Worm (Caenorhabditis elegans) whole organism, L1 larva: ENCODE data around the gene gtf-2E1.

Source experiments
- C16A3.4 ChIP-seq: fragments of 150-350 bp; optimal IDR thresholded peaks from 2 replicates; lab custom pipeline; 2014; ENCODE audit warnings: missing biosample characterization, missing genetic modification characterization
- efl-1 ChIP-seq, 4 experiments: fragments of 150-350 bp; optimal IDR thresholded peaks in 3 of 4; peaks in 1 of 4; 1 replicate in 1 of 4; 2 replicates in 3 of 4; lab custom pipeline; 2014; ENCODE audit warnings: missing biosample characterization in 2 of 4, missing genetic modification characterization in 2 of 4, missing genetic modification reagents in 2 of 4
- egl-27 ChIP-seq, 2 experiments: fragments of 150-350 bp in 1 of 2; sonication (generic microtip); optimal IDR thresholded peaks; 3 replicates each; lab custom pipeline; 2017 to 2018; ENCODE audit warnings: missing biosample characterization in 2 of 2, missing genetic modification characterization in 2 of 2, missing genetic modification reagents in 2 of 2
- fos-1 ChIP-seq: fragments of 150-350 bp; optimal IDR thresholded peaks from 2 replicates; lab custom pipeline; 2014; ENCODE audit warnings: missing biosample characterization, missing genetic modification characterization
- lir-3 ChIP-seq: sonication (generic microtip); optimal IDR thresholded peaks from 2 replicates; lab custom pipeline; 2016; ENCODE audit warnings: mild to moderate bottlenecking, missing genetic modification characterization, moderate library complexity, missing compliant biosample characterization; ENCODE audit not compliant: poor library complexity
- nhr-77 ChIP-seq: fragments of 150-350 bp; optimal IDR thresholded peaks from 2 replicates; lab custom pipeline; 2014; ENCODE audit warnings: missing biosample characterization, missing genetic modification characterization
- snpc-4 ChIP-seq: fragments of 150-350 bp; optimal IDR thresholded peaks from 2 replicates; lab custom pipeline; 2014; ENCODE audit warnings: missing biosample characterization, missing genetic modification characterization
- unc-62 ChIP-seq: fragments of 150-350 bp; optimal IDR thresholded peaks from 2 replicates; lab custom pipeline; 2014; ENCODE audit warnings: missing biosample characterization, missing genetic modification reagents, missing genetic modification characterization
- unc-86 ChIP-seq: sonication (generic microtip); optimal IDR thresholded peaks from 2 replicates; lab custom pipeline; 2016; ENCODE audit warnings: missing genetic modification characterization, missing compliant biosample characterization
- zag-1 ChIP-seq: fragments of 150-350 bp; optimal IDR thresholded peaks from 2 replicates; lab custom pipeline; 2014; ENCODE audit warnings: missing biosample characterization, missing genetic modification characterization
- ztf-11 ChIP-seq, 2 experiments: sonication (generic microtip); optimal IDR thresholded peaks; 2 replicates each; lab custom pipeline; 2016 to 2017; ENCODE audit warnings: missing genetic modification characterization in 2 of 2, missing biosample characterization in 1 of 2, missing compliant biosample characterization in 1 of 2

- peak; percentile 96 for TF ChIP-seq fos-1 (tag; lab: Kevin White, UChicago)
- TF ChIP-seq C16A3.4 (tag; lab: Kevin White, UChicago), result peak; percentile 100
- peak; percentile 98 for TF ChIP-seq nhr-77
- TF ChIP-seq efl-1 (optimal IDR thresholded peaks at IDR 0.05; lab: Kevin White, UChicago), result peak; percentile 100
- TF ChIP-seq efl-1 (GFP tag; optimal IDR thresholded peaks at IDR 0.05 in 1 of 2; lab: Kevin White, UChicago), result peak; percentile 100
- peak; percentile 48 to 88 for TF ChIP-seq egl-27 (tag; optimal IDR thresholded peaks at IDR 0.05; lab: Kevin White, UChicago)
- peak; percentile 95 for TF ChIP-seq snpc-4 (tag; lab: Kevin White, UChicago)
- TF ChIP-seq ztf-11 (tag; optimal IDR thresholded peaks at IDR 0.05; lab: Kevin White, UChicago), result peak; percentile 62 to 95
- peak; percentile 33 for TF ChIP-seq unc-62
- TF ChIP-seq unc-86 (tag; lab: Kevin White, UChicago), result peak; percentile 99
- TF ChIP-seq zag-1, result peak; percentile 90
- peak; percentile 94 for TF ChIP-seq lir-3 (tag; lab: Kevin White, UChicago)
Measured at ce11 chrIV:17249691-17250181, 5.4 kb upstream of the gtf-2E1 start, which contains the start of gene eelo-2.
